Fruit fly (Drosophila melanogaster) Kc167 (cell line): Measurements from ENCODE around the gene Svil.

ENCODE experiments used
- Myc ChIP-seq: fragments of >200 bp; optimal IDR thresholded peaks from 2 replicates; lab custom pipeline; 2017; ENCODE audit warnings: missing external identifiers
- Sin3A ChIP-seq: fragments of >200 bp; optimal IDR thresholded peaks from 2 replicates; lab custom pipeline; 2018; ENCODE audit warnings: missing external identifiers
- h ChIP-seq: fragments of >200 bp; optimal IDR thresholded peaks from 3 replicates; lab custom pipeline; 2018; ENCODE audit warnings: missing external identifiers
- insv ChIP-seq: fragments of >200 bp; optimal IDR thresholded peaks from 3 replicates; lab custom pipeline; 2018; ENCODE audit warnings: missing external identifiers
- psq ChIP-seq: fragments of >200 bp; optimal IDR thresholded peaks from 2 replicates; lab custom pipeline; 2017; ENCODE audit warnings: missing external identifiers
- ttk ChIP-seq: sonication (Bioruptor generic); optimal IDR thresholded peaks from 2 replicates; lab custom pipeline; 2017; ENCODE audit warnings: missing external identifiers

dm6 chr3L:2388683-2389315 is 11.3 kb downstream of the Svil start, which contains the start of gene Mzt1:
- TF ChIP-seq psq (lab: Kevin White, UChicago) (no peak), ttk (no peak), h (lab: Kevin White, UChicago) (no peak), Sin3A (no peak), insv (lab: Kevin White, UChicago) (no peak), Myc (no peak)
